Fruit fly (Drosophila melanogaster) S2 (cell line): ENCODE measurements around the gene Rev1.

Source experiments
- CG8478 ChIP-seq: fragments of >200 bp; optimal IDR thresholded peaks from 2 replicates; lab custom pipeline; 2018
- CTCF ChIP-seq, 2 experiments: fragments of >200 bp; optimal IDR thresholded peaks; 2 replicates each; lab custom pipeline; 2018

DNA sequence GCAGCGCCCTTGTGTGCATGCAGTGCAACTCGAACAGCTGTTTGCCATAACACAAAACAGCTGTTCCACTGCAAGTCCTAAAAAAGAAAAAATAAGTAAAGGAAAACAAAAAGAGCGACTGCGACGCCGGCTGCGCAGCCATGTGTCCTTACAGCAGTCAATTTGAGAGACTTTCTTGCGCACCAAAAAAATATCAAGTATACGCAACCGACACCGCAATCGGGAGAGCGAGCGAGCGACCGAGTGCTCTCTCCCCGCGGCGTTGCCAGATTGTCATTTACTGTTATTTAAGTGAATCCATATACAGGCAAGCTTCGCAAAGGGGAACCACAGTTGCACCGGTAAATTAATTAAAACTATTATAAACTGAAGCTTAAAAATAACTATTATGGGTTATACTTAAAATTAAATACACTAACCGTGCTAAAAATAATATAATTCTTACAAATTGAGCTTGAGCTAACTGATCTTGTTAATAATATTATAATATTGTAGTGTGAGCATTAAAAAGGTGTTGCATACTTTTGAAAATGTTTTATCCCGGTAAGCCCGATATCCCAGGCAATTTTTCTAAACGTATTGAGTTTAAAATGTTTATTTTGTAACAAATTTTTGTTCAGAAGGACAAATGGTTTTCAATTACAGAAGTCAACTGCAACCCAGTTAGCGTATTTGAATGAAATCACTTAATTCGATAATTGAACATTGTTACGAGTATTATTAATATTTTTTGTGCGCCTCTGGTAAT lies 24.1 kb upstream of the Rev1 start:
- no peak for TF ChIP-seq CG8478 (lab: Kevin White, UChicago)
- TF ChIP-seq CTCF (optimal IDR thresholded peaks at IDR 0.05; lab: Kevin White, UChicago), result no peak
